Worm (Caenorhabditis elegans) whole organism, L1 larva: Measurements from ENCODE around the gene clec-171.

Experiments used
- C04F5.9 ChIP-seq: sonication (generic microtip); optimal IDR thresholded peaks from 2 replicates; lab custom pipeline; 2016; ENCODE audit warnings: missing genetic modification characterization, missing compliant biosample characterization
- C16A3.4 ChIP-seq: fragments of 150-350 bp; optimal IDR thresholded peaks from 2 replicates; lab custom pipeline; 2014; ENCODE audit warnings: missing biosample characterization, missing genetic modification characterization
- ceh-82 ChIP-seq, 3 experiments: fragments of 150-350 bp in 1 of 3; sonication (generic microtip) in 2 of 3; optimal IDR thresholded peaks; 2 replicates each; lab custom pipeline; 2014 to 2017; ENCODE audit warnings: missing biosample characterization in 3 of 3, missing genetic modification characterization in 3 of 3
- elt-3 ChIP-seq, 6 experiments: fragments of 150-350 bp in 1 of 6; sonication (generic microtip); optimal IDR thresholded peaks; 2 replicates each; lab custom pipeline; 2017 to 2018; ENCODE audit warnings: missing biosample characterization in 6 of 6, missing genetic modification characterization in 6 of 6, inconsistent platforms in 1 of 6
- fos-1 ChIP-seq: fragments of 150-350 bp; optimal IDR thresholded peaks from 2 replicates; lab custom pipeline; 2014; ENCODE audit warnings: missing biosample characterization, missing genetic modification characterization
- lin-15B ChIP-seq: fragments of 150-350 bp; sonication (generic microtip); optimal IDR thresholded peaks from 3 replicates; lab custom pipeline; 2014; ENCODE audit warnings: missing biosample characterization, missing genetic modification characterization
- mab-9 ChIP-seq: fragments of 200-800 bp; sonication (Bioruptor generic); IDR thresholded peaks from 2 replicates; pipeline ENCODE4 v1.3.6; 2022; ENCODE audit warnings: missing genetic modification reagents, missing genetic modification characterization, missing compliant biosample characterization
- mef-2 ChIP-seq: fragments of 150-350 bp; optimal IDR thresholded peaks from 2 replicates; lab custom pipeline; 2014; ENCODE audit warnings: missing biosample characterization, missing genetic modification characterization
- rnt-1 ChIP-seq: sonication (generic microtip); optimal IDR thresholded peaks from 2 replicates; lab custom pipeline; 2016; ENCODE audit warnings: mild to moderate bottlenecking, missing genetic modification characterization, moderate library complexity, missing compliant biosample characterization
- tbx-2 ChIP-seq: sonication (generic microtip); optimal IDR thresholded peaks from 2 replicates; lab custom pipeline; 2016; ENCODE audit warnings: missing genetic modification characterization, missing compliant biosample characterization
- unc-130 ChIP-seq: fragments of 150-350 bp; optimal IDR thresholded peaks from 2 replicates; lab custom pipeline; 2017; ENCODE audit warnings: missing biosample characterization, missing genetic modification characterization, inconsistent platforms
- zag-1 ChIP-seq: fragments of 150-350 bp; optimal IDR thresholded peaks from 2 replicates; lab custom pipeline; 2014; ENCODE audit warnings: missing biosample characterization, missing genetic modification characterization
- ztf-11 ChIP-seq, 2 experiments: sonication (generic microtip); optimal IDR thresholded peaks; 2 replicates each; lab custom pipeline; 2016 to 2017; ENCODE audit warnings: missing genetic modification characterization in 2 of 2, missing biosample characterization in 1 of 2, missing compliant biosample characterization in 1 of 2

DNA sequence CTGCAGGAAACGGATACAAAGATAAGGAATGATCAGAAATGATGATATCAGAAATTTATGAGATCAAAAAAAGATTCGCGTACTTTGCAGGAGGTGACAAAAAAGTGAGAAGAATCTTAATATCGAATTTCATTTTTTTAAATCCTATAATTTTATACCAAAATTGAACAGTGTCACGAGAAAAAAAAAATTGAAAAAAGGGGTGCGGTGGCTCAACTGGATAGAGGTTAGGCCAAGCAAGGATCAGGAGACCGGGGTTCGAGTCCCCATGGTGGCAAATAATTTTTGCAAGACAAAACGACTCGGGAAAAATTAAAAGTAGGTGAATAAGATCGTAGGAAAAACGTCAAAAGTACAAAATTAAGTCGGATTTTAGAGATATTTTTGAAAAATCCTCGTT lies 43.2 kb upstream of the clec-171 start:
- TF ChIP-seq lin-15B (tag; lab: Kevin White, UChicago) (no peak), zag-1 (no peak), ztf-11 (tag; optimal IDR thresholded peaks at IDR 0.05; lab: Kevin White, UChicago) (no peak), C16A3.4 (no peak), rnt-1 (tag; lab: Kevin White, UChicago) (no peak), tbx-2 (no peak), unc-130 (tag; lab: Kevin White, UChicago) (no peak), C04F5.9 (tag; lab: Kevin White, UChicago) (no peak), fos-1 (tag; lab: Kevin White, UChicago) (no peak), elt-3 (tag; optimal IDR thresholded peaks at IDR 0.05; lab: Kevin White, UChicago) (no peak), mef-2 (tag; lab: Kevin White, UChicago) (no peak), ceh-82 (tag; optimal IDR thresholded peaks at IDR 0.05; lab: Kevin White, UChicago) (no peak), mab-9 (GFP tag; lab: Robert Waterston, UW) (no peak)
